Worm (Caenorhabditis elegans) whole organism, early embryonic: ENCODE data around the gene rev-1.

Experiments used
- B0310.2 ChIP-seq: sonication (generic microtip); optimal IDR thresholded peaks from 2 replicates; lab custom pipeline; 2016; ENCODE audit warnings: mild to moderate bottlenecking, missing genetic modification characterization, missing compliant biosample characterization
- aly-1 ChIP-seq: sonication (generic microtip); optimal IDR thresholded peaks from 2 replicates; lab custom pipeline; 2016; ENCODE audit warnings: missing genetic modification characterization, missing compliant biosample characterization
- ama-1 ChIP-seq: fragments of 150-350 bp; optimal IDR thresholded peaks from 2 replicates; lab custom pipeline; 2014
- ceh-13 ChIP-seq: fragments of 200-800 bp; sonication (Bioruptor generic); optimal IDR thresholded peaks from 2 replicates; lab custom pipeline; 2018; ENCODE audit warnings: mild to moderate bottlenecking, missing genetic modification characterization, missing compliant biosample characterization
- ets-7 ChIP-seq: sonication (generic microtip); optimal IDR thresholded peaks from 2 replicates; lab custom pipeline; 2016; ENCODE audit warnings: missing genotype, missing genetic modification characterization, missing compliant biosample characterization
- hmg-4 ChIP-seq: fragments of 200-800 bp; sonication (Bioruptor generic); optimal IDR thresholded peaks from 2 replicates; lab custom pipeline; 2018; ENCODE audit warnings: mild to moderate bottlenecking, missing genetic modification characterization, missing compliant biosample characterization
- hnd-1 ChIP-seq: sonication (generic microtip); optimal IDR thresholded peaks from 2 replicates; lab custom pipeline; 2016; ENCODE audit warnings: missing genetic modification characterization, missing compliant biosample characterization
- sea-1 ChIP-seq: fragments of 200-800 bp; sonication (Bioruptor generic); conservative IDR thresholded peaks from 2 replicates; pipeline ENCODE4 v1.3.6; 2022; ENCODE audit warnings: missing genetic modification characterization, missing compliant biosample characterization
- tbx-11 ChIP-seq: fragments of 200-800 bp; sonication (Bioruptor generic); IDR thresholded peaks from 2 replicates; pipeline ENCODE4 v1.3.6; 2022; ENCODE audit warnings: missing genetic modification characterization, missing compliant biosample characterization
- tbx-37 ChIP-seq: fragments of 200-800 bp; sonication (Bioruptor generic); conservative IDR thresholded peaks from 2 replicates; pipeline ENCODE4 v1.3.6; 2022; ENCODE audit warnings: missing genetic modification reagents, missing genetic modification characterization, missing compliant biosample characterization
- tra-4 ChIP-seq: sonication (generic microtip); optimal IDR thresholded peaks from 2 replicates; lab custom pipeline; 2017; ENCODE audit warnings: missing genetic modification characterization, missing compliant biosample characterization

- no peak for TF ChIP-seq aly-1 (tag; lab: Kevin White, UChicago)
- no peak for TF ChIP-seq tra-4
- TF ChIP-seq ama-1 (lab: Kevin White, UChicago) = no peak
- TF ChIP-seq hnd-1 (tag; lab: Kevin White, UChicago) = no peak
- no peak for TF ChIP-seq ets-7 (tag; lab: Kevin White, UChicago)
- TF ChIP-seq tbx-11 (GFP tag; lab: Robert Waterston, UW) = no peak
- TF ChIP-seq tbx-37 (GFP tag; lab: Robert Waterston, UW) = no peak
- no peak for TF ChIP-seq sea-1
- no peak for TF ChIP-seq B0310.2 (tag; lab: Kevin White, UChicago)
- no peak for TF ChIP-seq ceh-13 (GFP tag; lab: Kevin White, UChicago)
- TF ChIP-seq hmg-4 = no peak
These were observed 10.6 kb downstream of the rev-1 start, which contains the start of gene ZK675.4 for ce11 chrII:7911015-7911414.
